Worm (Caenorhabditis elegans) whole organism, L3 larva: ENCODE results near the gene Y7A5A.3.

Experiments used
- daf-12 ChIP-seq: fragments of 150-350 bp; optimal IDR thresholded peaks from 2 replicates; lab custom pipeline; 2014; ENCODE audit warnings: missing biosample characterization, missing genetic modification reagents, missing genetic modification characterization
- fos-1 ChIP-seq: fragments of 150-350 bp; optimal IDR thresholded peaks from 2 replicates; lab custom pipeline; 2014; ENCODE audit warnings: missing biosample characterization, missing genetic modification characterization
- lin-15B ChIP-seq: fragments of 150-350 bp; optimal IDR thresholded peaks from 2 replicates; lab custom pipeline; 2014; ENCODE audit warnings: missing biosample characterization, missing genetic modification characterization
- nhr-11 ChIP-seq: fragments of 150-350 bp; optimal IDR thresholded peaks from 2 replicates; lab custom pipeline; 2014; ENCODE audit warnings: missing biosample characterization, missing genetic modification characterization
- nhr-25 ChIP-seq: sonication (generic microtip); optimal IDR thresholded peaks from 2 replicates; lab custom pipeline; 2017; ENCODE audit warnings: missing biosample characterization, missing genetic modification characterization
- nhr-76 ChIP-seq: fragments of 150-350 bp; sonication (generic microtip); optimal IDR thresholded peaks from 5 replicates; lab custom pipeline; 2014; ENCODE audit warnings: missing biosample characterization, missing genetic modification characterization
- unc-62 ChIP-seq: fragments of 150-350 bp; sonication (generic microtip); optimal IDR thresholded peaks from 4 replicates; lab custom pipeline; 2014; ENCODE audit warnings: missing biosample characterization, missing genetic modification reagents, missing genetic modification characterization

DNA sequence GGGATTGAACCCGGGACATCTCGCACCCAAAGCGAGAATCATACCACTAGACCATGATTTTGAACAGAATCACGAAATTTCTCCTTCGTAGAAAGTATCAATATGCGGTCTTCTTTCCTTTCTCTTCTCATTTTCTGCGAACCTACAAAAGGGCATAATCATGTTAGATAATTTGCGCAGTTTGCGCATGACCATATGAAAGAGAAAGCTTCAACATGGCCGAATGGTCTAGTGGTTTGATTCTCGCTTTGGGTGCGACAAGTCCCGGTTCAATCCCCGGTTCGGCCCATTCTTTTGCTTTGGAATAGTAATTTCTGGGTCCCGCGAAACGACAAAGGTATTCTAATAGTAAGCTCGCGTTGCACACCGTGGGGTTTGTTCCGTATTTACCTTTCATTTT, 36.7 kb downstream of the Y7A5A.3 start:
- TF ChIP-seq daf-12 (tag; lab: Kevin White, UChicago) = no peak
- TF ChIP-seq lin-15B (tag; lab: Kevin White, UChicago) = peak; percentile 16
- no peak for TF ChIP-seq nhr-76 (tag; lab: Kevin White, UChicago)
- TF ChIP-seq fos-1 = no peak
- TF ChIP-seq nhr-11 (tag; lab: Kevin White, UChicago) = no peak
- TF ChIP-seq nhr-25 = peak; percentile 39
- TF ChIP-seq unc-62 (GFP tag; lab: Kevin White, UChicago) = no peak
